Fruit fly (Drosophila melanogaster) whole organism, embryonic: ENCODE results near the gene fzy.

Experiments
- Atf-2 ChIP-seq: fragments of 200-800 bp; sonication (Bioruptor generic); optimal IDR thresholded peaks from 2 replicates; lab custom pipeline; 2016; ENCODE audit warnings: missing biosample characterization, missing genetic modification characterization
- Atf3 ChIP-seq: fragments of 200-800 bp; sonication (Bioruptor generic); optimal IDR thresholded peaks from 3 replicates; lab custom pipeline; 2016; ENCODE audit warnings: missing biosample characterization, missing genetic modification characterization
- B-H2 ChIP-seq: fragments of 200-800 bp; sonication (Bioruptor generic); optimal IDR thresholded peaks from 2 replicates; lab custom pipeline; 2018; ENCODE audit warnings: missing biosample characterization, mild to moderate bottlenecking, missing genetic modification characterization
- BEAF-32 ChIP-seq: fragments of 200-800 bp; sonication (Bioruptor generic); optimal IDR thresholded peaks from 3 replicates; lab custom pipeline; 2017; ENCODE audit warnings: missing biosample characterization, missing genetic modification characterization, mild to moderate bottlenecking, moderate library complexity, missing genetic modification reagents
- CG10431 ChIP-seq: fragments of 200-800 bp; sonication (Bioruptor generic); optimal IDR thresholded peaks from 3 replicates; lab custom pipeline; 2018; ENCODE audit warnings: missing biosample characterization, mild to moderate bottlenecking, missing genetic modification characterization
- CG10543 ChIP-seq: fragments of 200-800 bp; sonication (Bioruptor generic); optimal IDR thresholded peaks from 3 replicates; lab custom pipeline; 2017; ENCODE audit warnings: missing biosample characterization, mild to moderate bottlenecking, missing genetic modification characterization, moderate library complexity
- CG11398 ChIP-seq: fragments of 200-800 bp; sonication (Bioruptor generic); optimal IDR thresholded peaks from 2 replicates; lab custom pipeline; 2016; ENCODE audit warnings: missing biosample characterization, missing genetic modification characterization
- CG11456 ChIP-seq: fragments of 200-800 bp; sonication (Bioruptor generic); IDR thresholded peaks from 3 replicates; pipeline ENCODE4 v1.3.6; 2022; ENCODE audit warnings: missing biosample characterization, missing genetic modification characterization
- CG11504 ChIP-seq: fragments of 200-800 bp; sonication (Bioruptor generic); optimal IDR thresholded peaks from 3 replicates; lab custom pipeline; 2019; ENCODE audit warnings: missing biosample characterization, mild to moderate bottlenecking, missing genetic modification characterization, moderate library complexity
- CG13123 ChIP-seq: fragments of 200-800 bp; sonication (Bioruptor generic); optimal IDR thresholded peaks from 2 replicates; lab custom pipeline; 2016; ENCODE audit warnings: missing biosample characterization, missing genetic modification characterization
- CG13424 ChIP-seq: fragments of 200-800 bp; sonication (Bioruptor generic); optimal IDR thresholded peaks from 2 replicates; lab custom pipeline; 2019; ENCODE audit warnings: missing biosample characterization, mild to moderate bottlenecking, missing genetic modification characterization, moderate library complexity
- CG13894 ChIP-seq: fragments of 200-800 bp; sonication (Bioruptor generic); optimal IDR thresholded peaks from 3 replicates; lab custom pipeline; 2018; ENCODE audit warnings: missing biosample characterization, mild to moderate bottlenecking, missing genetic modification characterization, moderate library complexity
- CG16779 ChIP-seq: fragments of 200-800 bp; sonication (Bioruptor generic); IDR thresholded peaks from 2 replicates; pipeline ENCODE4 v1.3.6; 2022; ENCODE audit warnings: missing biosample characterization, missing genetic modification characterization
- CG17385 ChIP-seq: fragments of 200-800 bp; sonication (Bioruptor generic); optimal IDR thresholded peaks from 3 replicates; lab custom pipeline; 2018; ENCODE audit warnings: missing biosample characterization, mild to moderate bottlenecking, missing genetic modification characterization
- CG33557 ChIP-seq: fragments of 200-800 bp; sonication (Bioruptor generic); optimal IDR thresholded peaks from 2 replicates; lab custom pipeline; 2019; ENCODE audit warnings: missing biosample characterization, mild to moderate bottlenecking, missing genetic modification characterization, moderate library complexity
- CG3838 ChIP-seq: fragments of 200-800 bp; sonication (Bioruptor generic); optimal IDR thresholded peaks from 3 replicates; lab custom pipeline; 2016; ENCODE audit warnings: missing biosample characterization, missing genetic modification characterization
- CG3995 ChIP-seq: fragments of 200-800 bp; sonication (Bioruptor generic); optimal IDR thresholded peaks from 3 replicates; lab custom pipeline; 2016; ENCODE audit warnings: missing biosample characterization, missing genetic modification characterization
- CG4404 ChIP-seq: fragments of 200-800 bp; sonication (Bioruptor generic); IDR thresholded peaks from 2 replicates; pipeline ENCODE4 v1.3.6; 2022; ENCODE audit warnings: missing biosample characterization, missing genetic modification characterization
- CG5180 ChIP-seq: fragments of 200-800 bp; sonication (Bioruptor generic); optimal IDR thresholded peaks from 3 replicates; lab custom pipeline; 2017; ENCODE audit warnings: missing biosample characterization, missing genetic modification characterization, mild to moderate bottlenecking, moderate library complexity, missing genetic modification reagents
- CG7963 ChIP-seq: fragments of 200-800 bp; sonication (Bioruptor generic); IDR thresholded peaks from 3 replicates; pipeline ENCODE4 v1.3.6; 2022; ENCODE audit warnings: missing biosample characterization, missing genetic modification characterization; ENCODE audit not compliant: partially characterized antibody
- CG8388 ChIP-seq: fragments of 200-800 bp; sonication (Bioruptor generic); optimal IDR thresholded peaks from 2 replicates; lab custom pipeline; 2019; ENCODE audit warnings: missing biosample characterization, mild to moderate bottlenecking, missing genetic modification characterization, moderate library complexity
- CG9727 ChIP-seq: fragments of 200-800 bp; sonication (Bioruptor generic); optimal IDR thresholded peaks from 3 replicates; lab custom pipeline; 2017; ENCODE audit warnings: missing biosample characterization, mild to moderate bottlenecking, missing genetic modification characterization
- CG9876 ChIP-seq: fragments of 200-800 bp; sonication (Bioruptor generic); optimal IDR thresholded peaks from 2 replicates; lab custom pipeline; 2016; ENCODE audit warnings: missing biosample characterization, missing genetic modification characterization
- CTCF ChIP-seq: fragments of 200-800 bp; sonication (Bioruptor generic); optimal IDR thresholded peaks from 2 replicates; lab custom pipeline; 2017; ENCODE audit warnings: missing biosample characterization, mild to moderate bottlenecking, missing genetic modification characterization, moderate library complexity
- Dfd ChIP-seq, 2 experiments: fragments of >200 bp; optimal IDR thresholded peaks; 2 replicates each; lab custom pipeline; 2017; ENCODE audit warnings: missing biosample characterization in 2 of 2, missing genetic modification characterization in 2 of 2
- Dip3 ChIP-seq: fragments of 200-800 bp; sonication (Bioruptor generic); optimal IDR thresholded peaks from 3 replicates; lab custom pipeline; 2016; ENCODE audit warnings: missing biosample characterization, missing genetic modification characterization
- Fer2 ChIP-seq: fragments of 200-800 bp; sonication (Bioruptor generic); optimal IDR thresholded peaks from 2 replicates; lab custom pipeline; 2018; ENCODE audit warnings: missing biosample characterization, mild to moderate bottlenecking, missing genetic modification characterization, moderate library complexity
- Hey ChIP-seq: fragments of 200-800 bp; sonication (Bioruptor generic); optimal IDR thresholded peaks from 3 replicates; lab custom pipeline; 2018; ENCODE audit warnings: missing biosample characterization, mild to moderate bottlenecking, missing genetic modification characterization
- Hmx ChIP-seq: fragments of 200-800 bp; sonication (Bioruptor generic); optimal IDR thresholded peaks from 2 replicates; lab custom pipeline; 2016; ENCODE audit warnings: missing biosample characterization, missing genetic modification characterization
- Hr78 ChIP-seq, 2 experiments: fragments of 200-800 bp in 1 of 2; fragments of >200 bp in 1 of 2; sonication (Bioruptor generic) in 1 of 2; optimal IDR thresholded peaks; 2 replicates each; lab custom pipeline; 2017 to 2019; ENCODE audit warnings: missing biosample characterization in 2 of 2, missing genetic modification characterization in 2 of 2, mild to moderate bottlenecking in 1 of 2, moderate library complexity in 1 of 2
- Med ChIP-seq: fragments of 200-800 bp; sonication (Bioruptor generic); peaks from one replicate; lab custom pipeline; 2016; ENCODE audit warnings: missing biosample characterization, missing genetic modification characterization, mild to moderate bottlenecking, inconsistent platforms, moderate library complexity
- Rx ChIP-seq: fragments of 200-800 bp; sonication (Bioruptor generic); IDR thresholded peaks from 2 replicates; pipeline ENCODE4 v1.3.6; 2022; ENCODE audit warnings: missing biosample characterization, missing genetic modification characterization
- Sox102F ChIP-seq: fragments of 200-800 bp; sonication (Bioruptor generic); optimal IDR thresholded peaks from 2 replicates; lab custom pipeline; 2018; ENCODE audit warnings: missing biosample characterization, mild to moderate bottlenecking, missing genetic modification characterization, moderate library complexity
- ab ChIP-seq: fragments of 200-800 bp; sonication (Bioruptor generic); optimal IDR thresholded peaks from 2 replicates; lab custom pipeline; 2016; ENCODE audit warnings: missing biosample characterization, missing genetic modification characterization
- cg ChIP-seq: fragments of 200-800 bp; sonication (Bioruptor generic); optimal IDR thresholded peaks from 3 replicates; lab custom pipeline; 2019; ENCODE audit warnings: missing biosample characterization, mild to moderate bottlenecking, missing genetic modification characterization, moderate library complexity
- crp ChIP-seq, 2 experiments: fragments of 200-800 bp; sonication (Bioruptor generic); optimal IDR thresholded peaks; 2 replicates in 1 of 2; 3 replicates in 1 of 2; lab custom pipeline; 2017; ENCODE audit warnings: missing biosample characterization in 2 of 2, missing genetic modification characterization in 2 of 2, mild to moderate bottlenecking in 1 of 2, moderate library complexity in 1 of 2
- disco-r ChIP-seq: fragments of 200-800 bp; sonication (Bioruptor generic); optimal IDR thresholded peaks from 2 replicates; lab custom pipeline; 2016; ENCODE audit warnings: missing biosample characterization, missing genetic modification characterization
- dysf ChIP-seq: fragments of 200-800 bp; sonication (Bioruptor generic); IDR thresholded peaks from 3 replicates; pipeline ENCODE4 v1.3.6; 2022; ENCODE audit warnings: missing biosample characterization, missing genetic modification characterization
- exex ChIP-seq: fragments of 200-800 bp; sonication (Bioruptor generic); optimal IDR thresholded peaks from 4 replicates; lab custom pipeline; 2018; ENCODE audit warnings: missing biosample characterization, mild to moderate bottlenecking, missing genetic modification characterization, moderate library complexity
- ftz-f1 ChIP-seq: fragments of 200-800 bp; sonication (Bioruptor generic); optimal IDR thresholded peaks from 2 replicates; lab custom pipeline; 2016; ENCODE audit warnings: missing biosample characterization, missing genetic modification characterization
- gfzf ChIP-seq: fragments of 200-800 bp; sonication (Bioruptor generic); optimal IDR thresholded peaks from 2 replicates; lab custom pipeline; 2016; ENCODE audit warnings: missing biosample characterization, mild to moderate bottlenecking, missing genetic modification characterization, moderate library complexity
- hbn ChIP-seq: fragments of 200-800 bp; sonication (Bioruptor generic); IDR thresholded peaks from 2 replicates; pipeline ENCODE4 v1.3.6; 2022; ENCODE audit warnings: missing biosample characterization, missing genetic modification characterization; ENCODE audit not compliant: partially characterized antibody
- mam ChIP-seq: fragments of 200-800 bp; sonication (Bioruptor generic); optimal IDR thresholded peaks from 3 replicates; lab custom pipeline; 2016; ENCODE audit warnings: missing biosample characterization, missing genetic modification characterization
- nom ChIP-seq: fragments of 200-800 bp; sonication (Bioruptor generic); optimal IDR thresholded peaks from 2 replicates; lab custom pipeline; 2017; ENCODE audit warnings: missing biosample characterization, missing genetic modification characterization, mild to moderate bottlenecking, moderate library complexity, missing genetic modification reagents
- odd ChIP-seq: fragments of 200-800 bp; sonication (Bioruptor generic); optimal IDR thresholded peaks from 2 replicates; lab custom pipeline; 2017; ENCODE audit warnings: missing biosample characterization, mild to moderate bottlenecking, missing genetic modification characterization
- ranshi ChIP-seq: fragments of 200-800 bp; sonication (Bioruptor generic); IDR thresholded peaks from 2 replicates; pipeline ENCODE4 v1.3.6; 2022; ENCODE audit warnings: missing biosample characterization, missing genetic modification characterization
- repo ChIP-seq: fragments of 200-800 bp; sonication (Bioruptor generic); optimal IDR thresholded peaks from 2 replicates; lab custom pipeline; 2016; ENCODE audit warnings: missing biosample characterization, missing genetic modification characterization
- sens-2 ChIP-seq: fragments of 200-800 bp; sonication (Bioruptor generic); IDR thresholded peaks from 2 replicates; pipeline ENCODE4 v1.3.6; 2022; ENCODE audit warnings: missing biosample characterization, missing genetic modification characterization
- sqz ChIP-seq: fragments of 200-800 bp; sonication (Bioruptor generic); optimal IDR thresholded peaks from 3 replicates; lab custom pipeline; 2018; ENCODE audit warnings: missing biosample characterization, mild to moderate bottlenecking, missing genetic modification characterization
- tll ChIP-seq, 2 experiments: fragments of 200-800 bp in 1 of 2; fragments of >200 bp in 1 of 2; sonication (Bioruptor generic) in 1 of 2; optimal IDR thresholded peaks; 2 replicates each; lab custom pipeline; 2017 to 2019; ENCODE audit warnings: missing biosample characterization in 2 of 2, missing genetic modification characterization in 2 of 2, mild to moderate bottlenecking in 1 of 2, moderate library complexity in 1 of 2
- vvl ChIP-seq: fragments of 200-800 bp; sonication (Bioruptor generic); IDR thresholded peaks from 2 replicates; pipeline ENCODE4 v1.3.6; 2022; ENCODE audit warnings: missing biosample characterization, missing genetic modification characterization

The fzy gene

DNA sequence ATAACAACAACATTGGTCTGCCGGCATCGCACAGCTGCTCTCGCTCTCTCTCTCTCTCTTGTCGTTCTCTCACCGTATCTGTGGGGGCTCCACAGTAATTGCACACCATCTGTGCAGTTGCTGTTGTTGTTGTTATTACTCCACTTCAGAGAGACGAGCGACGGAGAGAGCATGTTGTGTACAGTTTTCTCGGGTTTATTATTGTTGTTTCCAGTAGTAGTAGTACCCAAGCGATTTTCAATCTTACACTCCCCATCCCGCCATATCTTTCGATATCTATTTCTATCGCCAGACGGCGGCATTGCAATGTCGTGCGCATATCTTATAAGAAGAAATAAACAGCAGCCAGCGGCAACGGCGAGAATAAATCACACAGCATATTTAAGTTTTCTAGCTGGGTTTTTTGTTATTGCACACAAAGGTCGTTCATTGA lies 42.6 kb upstream of the fzy start (continued):
- TF ChIP-seq CTCF (GFP tag; lab: Kevin White, UChicago) (peak; percentile 6), CG10543 (GFP tag; lab: Kevin White, UChicago) (peak; percentile 3), CG7963 (GFP tag; lab: Robert Waterston, UW) (no peak), CG8388 (no peak), vvl (GFP tag; lab: Robert Waterston, UW) (no peak), CG10431 (GFP tag; lab: Kevin White, UChicago) (no peak), CG13424 (tag; lab: Kevin White, UChicago) (no peak), repo (GFP tag; lab: Kevin White, UChicago) (no peak), CG11456 (no peak), Dfd (GFP tag; optimal IDR thresholded peaks at IDR 0.05; lab: Kevin White, UChicago) (no peak), CG16779 (GFP tag; lab: Robert Waterston, UW) (no peak), CG17385 (GFP tag; lab: Kevin White, UChicago) (peak; percentile 18), CG5180 (GFP tag; lab: Kevin White, UChicago) (peak; percentile 65), Hmx (GFP tag; lab: Kevin White, UChicago) (no peak), Atf-2 (GFP tag; lab: Kevin White, UChicago) (no peak), disco-r (GFP tag; lab: Kevin White, UChicago) (no peak), crp (GFP tag; optimal IDR thresholded peaks at IDR 0.05; lab: Kevin White, UChicago) (peak in 1 of 2 experiments; percentile 70), gfzf (no peak), Hey (tag; lab: Kevin White, UChicago) (no peak), ranshi (GFP tag; lab: Robert Waterston, UW) (no peak), odd (GFP tag; lab: Kevin White, UChicago) (peak; percentile 2), Dip3 (GFP tag; lab: Kevin White, UChicago) (no peak), CG9876 (GFP tag; lab: Kevin White, UChicago) (no peak), CG13894 (tag; lab: Kevin White, UChicago) (peak; percentile 91), CG11398 (GFP tag; lab: Kevin White, UChicago) (no peak), CG13123 (GFP tag; lab: Kevin White, UChicago) (no peak), nom (GFP tag; lab: Kevin White, UChicago) (peak; percentile 8), CG11504 (tag; lab: Kevin White, UChicago) (peak; percentile 42), ab (no peak), CG4404 (GFP tag; lab: Robert Waterston, UW) (no peak), Fer2 (no peak), Med (peak; percentile 75), ftz-f1 (peak; percentile 6), mam (GFP tag; lab: Kevin White, UChicago) (no peak), CG3995 (GFP tag; lab: Kevin White, UChicago) (no peak), Rx (GFP tag; lab: Robert Waterston, UW) (no peak), tll (GFP tag; optimal IDR thresholded peaks at IDR 0.05; lab: Kevin White, UChicago) (no peak), cg (peak; percentile 49), exex (tag; lab: Kevin White, UChicago) (no peak), Sox102F (GFP tag; lab: Kevin White, UChicago) (no peak), BEAF-32 (no peak), CG3838 (peak; percentile 54), CG9727 (GFP tag; lab: Kevin White, UChicago) (no peak), hbn (no peak), B-H2 (GFP tag; lab: Kevin White, UChicago) (no peak), Atf3 (GFP tag; lab: Kevin White, UChicago) (no peak), CG33557 (GFP tag; lab: Kevin White, UChicago) (peak; percentile 2), Hr78 (GFP tag; optimal IDR thresholded peaks at IDR 0.05; lab: Kevin White, UChicago) (peak in 1 of 2 experiments; percentile 11), dysf (GFP tag; lab: Robert Waterston, UW) (no peak), sens-2 (GFP tag; lab: Robert Waterston, UW) (no peak), sqz (GFP tag; lab: Kevin White, UChicago) (peak; percentile 21)
